Fruit fly (Drosophila melanogaster) whole organism, wandering third instar larva: ENCODE results near the gene CG11409.

ENCODE experiments used
- CG32264 ChIP-seq: fragments of 200-800 bp; sonication (Bioruptor generic); optimal IDR thresholded peaks from 2 replicates; lab custom pipeline; 2016; ENCODE audit warnings: missing biosample characterization, missing genetic modification characterization
- CG9705 ChIP-seq: fragments of 200-800 bp; sonication (Bioruptor generic); optimal IDR thresholded peaks from 2 replicates; lab custom pipeline; 2018; ENCODE audit warnings: missing biosample characterization, mild to moderate bottlenecking, missing genetic modification characterization
- CrebA ChIP-seq: fragments of 200-800 bp; sonication (Bioruptor generic); optimal IDR thresholded peaks from 2 replicates; lab custom pipeline; 2016; ENCODE audit warnings: missing biosample characterization, mild to moderate bottlenecking, missing genetic modification characterization, borderline replicate concordance
- Dfd ChIP-seq: fragments of >200 bp; optimal IDR thresholded peaks from 2 replicates; lab custom pipeline; 2017; ENCODE audit warnings: missing biosample characterization, missing genetic modification characterization
- Dif ChIP-seq: fragments of 200-275, 200-300 bp; sonication (Bioruptor generic); optimal IDR thresholded peaks from 2 replicates; lab custom pipeline; 2018; ENCODE audit warnings: missing biosample characterization, missing genetic modification characterization; ENCODE audit not compliant: partially characterized antibody
- GATAd ChIP-seq: sonication (Bioruptor generic); optimal IDR thresholded peaks from 2 replicates; lab custom pipeline; 2016; ENCODE audit warnings: missing biosample characterization, missing genetic modification characterization
- HLH106 ChIP-seq: fragments of 200-800 bp; optimal IDR thresholded peaks from 3 replicates; lab custom pipeline; 2019; ENCODE audit warnings: missing biosample characterization, mild to moderate bottlenecking, missing genetic modification characterization, moderate library complexity
- Hnf4 ChIP-seq: fragments of 200-800 bp; sonication (Bioruptor generic); optimal IDR thresholded peaks from 2 replicates; lab custom pipeline; 2016; ENCODE audit warnings: missing biosample characterization, mild to moderate bottlenecking, missing genetic modification characterization
- Hr78 ChIP-seq: fragments of >200 bp; optimal IDR thresholded peaks from 2 replicates; lab custom pipeline; 2017; ENCODE audit warnings: missing biosample characterization, missing genetic modification characterization
- Hr83 ChIP-seq: fragments of 200-300 bp; sonication (Bioruptor generic); optimal IDR thresholded peaks from 2 replicates; lab custom pipeline; 2016; ENCODE audit warnings: missing biosample characterization, mild to moderate bottlenecking, missing genetic modification characterization, moderate library complexity; ENCODE audit not compliant: poor library complexity, severe bottlenecking
- Jra ChIP-seq: sonication (Bioruptor generic); optimal IDR thresholded peaks from 2 replicates; lab custom pipeline; 2016; ENCODE audit warnings: missing biosample characterization, missing genetic modification characterization
- Mio ChIP-seq: sonication (Bioruptor generic); optimal IDR thresholded peaks from 2 replicates; lab custom pipeline; 2016; ENCODE audit warnings: missing biosample characterization, missing genetic modification characterization
- Myc ChIP-seq: fragments of >200 bp; optimal IDR thresholded peaks from 2 replicates; lab custom pipeline; 2017
- N ChIP-seq: fragments of >200 bp; optimal IDR thresholded peaks from 2 replicates; lab custom pipeline; 2018; ENCODE audit warnings: missing biosample characterization, missing external identifiers, missing genetic modification characterization
- OdsH ChIP-seq: fragments of 200-800 bp; sonication (Bioruptor generic); optimal IDR thresholded peaks from 2 replicates; lab custom pipeline; 2016; ENCODE audit warnings: missing biosample characterization, mild to moderate bottlenecking, missing genetic modification characterization
- Rel ChIP-seq, 2 experiments: fragments of 200-800 bp; sonication (Bioruptor generic) in 1 of 2; optimal IDR thresholded peaks; 2 replicates in 1 of 2; 3 replicates in 1 of 2; lab custom pipeline; 2016 to 2019; ENCODE audit warnings: mild to moderate bottlenecking in 2 of 2, missing biosample characterization in 2 of 2, missing genetic modification characterization in 2 of 2, moderate library complexity in 1 of 2
- Sp1 ChIP-seq: fragments of 200-800 bp; sonication (Bioruptor generic); optimal IDR thresholded peaks from 3 replicates; lab custom pipeline; 2019; ENCODE audit warnings: missing biosample characterization, mild to moderate bottlenecking, missing genetic modification characterization, moderate library complexity
- Vsx2 ChIP-seq: fragments of 200-300, 225-300 bp; sonication (Bioruptor generic); optimal IDR thresholded peaks from 2 replicates; lab custom pipeline; 2018; ENCODE audit warnings: missing biosample characterization, missing genetic modification characterization; ENCODE audit not compliant: partially characterized antibody
- brk ChIP-seq: fragments of 200-800 bp; sonication (Bioruptor generic); optimal IDR thresholded peaks from 2 replicates; lab custom pipeline; 2016; ENCODE audit warnings: missing biosample characterization, mild to moderate bottlenecking, missing genetic modification characterization
- dl ChIP-seq, 2 experiments: fragments of 175-275, 200-275 bp in 1 of 2; fragments of 200-275 bp in 1 of 2; sonication (Bioruptor generic); optimal IDR thresholded peaks; lab custom pipeline; 2018; ENCODE audit warnings: mild to moderate bottlenecking in 2 of 2, missing biosample characterization in 2 of 2, missing genetic modification characterization in 2 of 2, moderate library complexity in 2 of 2; ENCODE audit not compliant: partially characterized antibody in 2 of 2, insufficient read depth in 1 of 2
- dsf ChIP-seq: sonication (Bioruptor generic); optimal IDR thresholded peaks from 2 replicates; lab custom pipeline; 2016; ENCODE audit warnings: missing biosample characterization, missing genetic modification characterization, borderline replicate concordance
- ey ChIP-seq: fragments of 200-800 bp; sonication (Bioruptor generic); optimal IDR thresholded peaks from 2 replicates; lab custom pipeline; 2016; ENCODE audit warnings: missing biosample characterization, missing genetic modification characterization
- foxo ChIP-seq, 2 experiments: fragments of 200-800 bp; sonication (Bioruptor generic); optimal IDR thresholded peaks; 2 replicates in 1 of 2; 3 replicates in 1 of 2; lab custom pipeline; 2016 to 2017; ENCODE audit warnings: missing biosample characterization in 2 of 2, missing genetic modification characterization in 2 of 2
- fru ChIP-seq: fragments of 200-800 bp; sonication (Bioruptor generic); optimal IDR thresholded peaks from 3 replicates; lab custom pipeline; 2016; ENCODE audit warnings: missing biosample characterization, mild to moderate bottlenecking, missing genetic modification characterization
- h ChIP-seq: fragments of 200-800 bp; sonication (Bioruptor generic); optimal IDR thresholded peaks from 3 replicates; lab custom pipeline; 2016; ENCODE audit warnings: missing biosample characterization, mild to moderate bottlenecking, missing genetic modification characterization
- jim ChIP-seq: fragments of 175-275, 200-325 bp; sonication (Bioruptor generic); optimal IDR thresholded peaks from 2 replicates; lab custom pipeline; 2016; ENCODE audit warnings: missing biosample characterization, mild to moderate bottlenecking, missing genetic modification characterization
- lola ChIP-seq: fragments of >200 bp; optimal IDR thresholded peaks from 2 replicates; lab custom pipeline; 2017; ENCODE audit warnings: missing biosample characterization, missing genetic modification characterization
- pan ChIP-seq: fragments of >200 bp; optimal IDR thresholded peaks from 2 replicates; lab custom pipeline; 2017
- psq ChIP-seq: fragments of 200-800 bp; sonication (Bioruptor generic); optimal IDR thresholded peaks from 3 replicates; lab custom pipeline; 2017; ENCODE audit warnings: missing biosample characterization, mild to moderate bottlenecking, missing genetic modification characterization, moderate library complexity
- rgr ChIP-seq: fragments of 200-800 bp; sonication (Bioruptor generic); optimal IDR thresholded peaks from 3 replicates; lab custom pipeline; 2016; ENCODE audit warnings: missing biosample characterization, mild to moderate bottlenecking, missing genetic modification characterization
- sv ChIP-seq: fragments of 200-800 bp; sonication (Bioruptor generic); optimal IDR thresholded peaks from 3 replicates; lab custom pipeline; 2016; ENCODE audit warnings: missing biosample characterization, missing genetic modification characterization
- usp ChIP-seq: fragments of >200 bp; optimal IDR thresholded peaks from 2 replicates; lab custom pipeline; 2017; ENCODE audit warnings: missing biosample characterization, missing genetic modification characterization
- woc ChIP-seq: sonication (Bioruptor generic); optimal IDR thresholded peaks from 2 replicates; lab custom pipeline; 2016; ENCODE audit warnings: missing biosample characterization, mild to moderate bottlenecking, missing genetic modification characterization

CG11409 gene

dm6 chrX:1353322-1354212, 12.2 kb upstream of the CG11409 start, which contains the start of the genes CG12773 and CG11417:
CG12773 (minus strand) TSS chrX:1353981.
CG11417 (plus strand) TSS chrX:1354014.
- TF ChIP-seq Dif (GFP tag; lab: Kevin White, UChicago) (peak; percentile 9), psq (GFP tag; lab: Kevin White, UChicago) (no peak), Sp1 (GFP tag; lab: Kevin White, UChicago) (peak; percentile 11), Myc (peak; percentile 16), usp (GFP tag; lab: Kevin White, UChicago) (no peak), brk (GFP tag; lab: Kevin White, UChicago) (no peak), Jra (GFP tag; lab: Kevin White, UChicago) (peak; percentile 75), h (GFP tag; lab: Kevin White, UChicago) (peak; percentile 27)

DNA sequence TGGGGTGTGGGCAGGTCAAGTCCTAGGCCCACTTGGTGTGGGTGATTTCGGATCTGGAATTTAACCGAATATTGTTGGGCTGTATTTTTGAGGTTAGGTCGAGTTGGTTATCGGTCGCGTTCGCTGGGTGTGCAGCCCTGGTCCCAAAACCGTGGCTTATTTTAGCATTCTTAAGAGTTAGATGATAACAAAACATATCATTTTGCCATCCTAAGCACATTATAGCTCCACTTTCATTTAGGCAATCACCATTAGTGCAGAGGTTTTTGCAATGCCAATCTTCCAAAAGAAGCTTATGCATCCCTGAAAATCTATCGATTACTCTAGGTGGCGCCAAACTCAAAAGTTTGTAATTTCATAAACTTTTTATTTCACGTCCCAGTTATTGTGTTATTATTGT, 7.9 kb upstream of the CG11409 start, which contains the start of gene MTPAP:
Gene MTPAP (minus strand): TSS at position 103 of the 400 bp plus-strand sequence.
- peak; percentile 5 for TF ChIP-seq HLH106 (tag; lab: Kevin White, UChicago)
- TF ChIP-seq Myc = peak; percentile 51
- TF ChIP-seq h (GFP tag; lab: Kevin White, UChicago) = peak; percentile 9
- peak; percentile 11 for TF ChIP-seq Sp1 (GFP tag; lab: Kevin White, UChicago)
- no peak for TF ChIP-seq fru (GFP tag; lab: Kevin White, UChicago)
- TF ChIP-seq jim (GFP tag; lab: Kevin White, UChicago) = no peak

DNA sequence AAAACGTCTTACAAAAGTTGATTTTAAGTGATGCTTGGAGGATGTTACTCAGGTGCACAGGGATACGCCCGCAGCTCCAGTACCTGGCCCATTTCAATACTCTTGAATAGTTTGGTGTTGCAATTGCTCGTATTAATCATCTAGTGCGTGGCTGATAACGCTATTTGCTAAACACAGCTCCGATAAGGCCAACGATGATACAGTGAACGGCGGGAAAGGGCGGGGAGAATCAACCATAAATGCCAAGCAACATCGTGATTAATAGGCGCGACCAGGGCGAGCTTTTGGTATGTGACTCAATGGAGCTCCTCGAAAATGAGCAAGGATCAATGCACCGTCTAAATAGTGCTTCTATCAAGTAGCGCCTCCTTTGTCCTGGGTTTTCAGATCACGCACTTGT, 5.4 kb upstream of the CG11409 start:
- no peak for TF ChIP-seq foxo (GFP tag; optimal IDR thresholded peaks at IDR 0.05; lab: Kevin White, UChicago)
- no peak for TF ChIP-seq CG9705 (GFP tag; lab: Kevin White, UChicago)
- TF ChIP-seq woc (GFP tag; lab: Kevin White, UChicago) = no peak
- no peak for TF ChIP-seq Rel (GFP tag; optimal IDR thresholded peaks at IDR 0.05; lab: Kevin White, UChicago)
- TF ChIP-seq Rel (tag; optimal IDR thresholded peaks at IDR 0.05; lab: Kevin White, UChicago) = no peak
- no peak for TF ChIP-seq Hnf4 (GFP tag; lab: Kevin White, UChicago)
- no peak for TF ChIP-seq jim (GFP tag; lab: Kevin White, UChicago)
- no peak for TF ChIP-seq OdsH (GFP tag; lab: Kevin White, UChicago)
- TF ChIP-seq dl (GFP tag; optimal IDR thresholded peaks at IDR 0.05; lab: Kevin White, UChicago; ENCODE audit: insufficient read depth in 1 of 2, partially characterized antibody in 2 of 2) = no peak
- TF ChIP-seq h (GFP tag; lab: Kevin White, UChicago) = no peak
- TF ChIP-seq Dif (GFP tag; lab: Kevin White, UChicago) = no peak
- no peak for TF ChIP-seq Sp1 (GFP tag; lab: Kevin White, UChicago)
- no peak for TF ChIP-seq usp (GFP tag; lab: Kevin White, UChicago)
- TF ChIP-seq Hr78 = no peak
- no peak for TF ChIP-seq GATAd
- no peak for TF ChIP-seq Mio (GFP tag; lab: Kevin White, UChicago)
- no peak for TF ChIP-seq Jra (GFP tag; lab: Kevin White, UChicago)
- TF ChIP-seq brk (GFP tag; lab: Kevin White, UChicago) = no peak
- no peak for TF ChIP-seq CrebA
- no peak for TF ChIP-seq lola (GFP tag; lab: Kevin White, UChicago)

DNA sequence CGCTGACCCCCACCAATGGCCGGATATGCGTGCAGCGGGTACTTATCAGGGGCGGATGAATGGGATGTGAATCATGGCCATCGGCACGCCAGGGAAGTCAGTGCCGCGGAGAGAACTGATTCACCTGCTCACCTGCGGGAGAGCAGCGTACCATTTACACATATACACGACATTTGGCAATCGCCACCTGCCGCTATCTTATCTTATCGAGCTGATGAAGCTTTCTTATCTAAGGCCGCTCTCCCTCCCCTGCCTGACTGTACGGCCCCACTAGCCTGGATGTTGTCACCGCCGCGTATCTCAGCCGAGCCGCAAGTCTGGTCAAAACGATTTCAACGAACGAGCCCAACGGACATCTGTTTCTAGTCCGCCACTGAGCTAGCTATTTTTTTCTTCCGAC, 4.9 kb upstream of the CG11409 start, which contains the start of gene Tsp2A:
Gene Tsp2A (plus strand): TSS at position 298 of the 400 bp plus-strand sequence.
- no peak for TF ChIP-seq ey
- peak; percentile 37 for TF ChIP-seq h (GFP tag; lab: Kevin White, UChicago)

- TF ChIP-seq jim (GFP tag; lab: Kevin White, UChicago) (no peak), sv (GFP tag; lab: Kevin White, UChicago) (no peak), h (GFP tag; lab: Kevin White, UChicago) (peak; percentile 29), OdsH (GFP tag; lab: Kevin White, UChicago) (no peak), rgr (peak; percentile 10), Myc (no peak), ey (no peak), usp (GFP tag; lab: Kevin White, UChicago) (no peak), Hr78 (no peak), N (GFP tag; lab: Kevin White, UChicago) (peak; percentile 20), CrebA (no peak), CG32264 (no peak), Hnf4 (GFP tag; lab: Kevin White, UChicago) (no peak), Dfd (GFP tag; lab: Kevin White, UChicago) (no peak), pan (no peak), GATAd (no peak), dsf (GFP tag; lab: Kevin White, UChicago) (no peak), Hr83 (GFP tag; lab: Kevin White, UChicago) (no peak), Jra (GFP tag; lab: Kevin White, UChicago) (no peak), Vsx2 (GFP tag; lab: Kevin White, UChicago) (no peak), psq (GFP tag; lab: Kevin White, UChicago) (peak; percentile 25), woc (GFP tag; lab: Kevin White, UChicago) (no peak)
Observed at dm6 chrX:1341944-1342392, 581 bp upstream of the CG11409 start, which contains the start of gene Naa30A. Naa30A (plus strand) TSS chrX:1342106.
